Fruit fly (Drosophila melanogaster) whole organism, pupa: ENCODE data around the gene Rcd2.

ENCODE experiments used
- CG10348 ChIP-seq: fragments of 200-800 bp; sonication (Bioruptor generic); IDR thresholded peaks from 2 replicates; pipeline ENCODE4 v1.3.6; 2022; ENCODE audit warnings: missing biosample characterization, missing genetic modification characterization
- CG12605 ChIP-seq: fragments of 200-800 bp; sonication (Bioruptor generic); IDR thresholded peaks from 2 replicates; pipeline ENCODE4 v1.3.6; 2022; ENCODE audit warnings: missing biosample characterization, missing genetic modification characterization
- CG13204 ChIP-seq: fragments of 200-800 bp; sonication (Bioruptor generic); optimal IDR thresholded peaks from 2 replicates; lab custom pipeline; 2018; ENCODE audit warnings: missing biosample characterization, mild to moderate bottlenecking, missing genetic modification characterization, moderate library complexity
- CG14655 ChIP-seq: fragments of 200-800 bp; sonication (Bioruptor generic); optimal IDR thresholded peaks from 3 replicates; lab custom pipeline; 2017; ENCODE audit warnings: mild to moderate bottlenecking, missing biosample characterization, missing genetic modification reagents, missing genetic modification characterization
- CG15710 ChIP-seq: fragments of 200-800 bp; sonication (Bioruptor generic); optimal IDR thresholded peaks from 2 replicates; lab custom pipeline; 2018; ENCODE audit warnings: missing biosample characterization, mild to moderate bottlenecking, missing genetic modification characterization, moderate library complexity
- CG17806 ChIP-seq: fragments of 200-800 bp; sonication (Bioruptor generic); optimal IDR thresholded peaks from 2 replicates; lab custom pipeline; 2018; ENCODE audit warnings: missing biosample characterization, mild to moderate bottlenecking, missing genetic modification characterization, moderate library complexity
- CG32121 ChIP-seq: fragments of 200-800 bp; sonication (Bioruptor generic); IDR thresholded peaks from 2 replicates; pipeline ENCODE4 v1.3.6; 2022; ENCODE audit warnings: missing biosample characterization, missing genetic modification characterization
- CG34367 ChIP-seq: fragments of 200-800 bp; sonication (Bioruptor generic); optimal IDR thresholded peaks from 2 replicates; lab custom pipeline; 2018; ENCODE audit warnings: missing biosample characterization, mild to moderate bottlenecking, missing genetic modification characterization
- CG4496 ChIP-seq: fragments of 200-800 bp; sonication (Bioruptor generic); IDR thresholded peaks from 3 replicates; pipeline ENCODE4 v1.3.6; 2022; ENCODE audit warnings: missing biosample characterization, missing genetic modification characterization
- CG8159 ChIP-seq: fragments of 200-800 bp; sonication (Bioruptor generic); optimal IDR thresholded peaks from 3 replicates; lab custom pipeline; 2018; ENCODE audit warnings: missing biosample characterization, mild to moderate bottlenecking, missing genetic modification characterization, moderate library complexity
- CG8301 ChIP-seq: fragments of 200-800 bp; sonication (Bioruptor generic); optimal IDR thresholded peaks from 2 replicates; lab custom pipeline; 2018; ENCODE audit warnings: missing biosample characterization, mild to moderate bottlenecking, missing genetic modification characterization
- CG9948 ChIP-seq: fragments of 200-800 bp; sonication (Bioruptor generic); optimal IDR thresholded peaks from 2 replicates; lab custom pipeline; 2018; ENCODE audit warnings: missing biosample characterization, mild to moderate bottlenecking, missing genetic modification characterization, moderate library complexity
- D1 ChIP-seq: fragments of 200-800 bp; sonication (Bioruptor generic); optimal IDR thresholded peaks from 2 replicates; lab custom pipeline; 2018; ENCODE audit warnings: missing biosample characterization, mild to moderate bottlenecking, missing genetic modification characterization, moderate library complexity
- EcR ChIP-seq: fragments of 200-800 bp; sonication (Bioruptor generic); optimal IDR thresholded peaks from 3 replicates; lab custom pipeline; 2019; ENCODE audit warnings: missing biosample characterization, missing genetic modification characterization, mild to moderate bottlenecking, moderate library complexity, missing genetic modification reagents
- Ets98B ChIP-seq: fragments of 200-800 bp; sonication (Bioruptor generic); IDR thresholded peaks from 2 replicates; pipeline ENCODE4 v1.3.6; 2022; ENCODE audit warnings: missing biosample characterization, missing genetic modification characterization
- Pif1A ChIP-seq: fragments of 200-800 bp; sonication (Bioruptor generic); optimal IDR thresholded peaks from 3 replicates; lab custom pipeline; 2016; ENCODE audit warnings: missing biosample characterization, missing genetic modification characterization
- Pif1B ChIP-seq: fragments of 200-800 bp; sonication (Bioruptor generic); optimal IDR thresholded peaks from 3 replicates; lab custom pipeline; 2016; ENCODE audit warnings: missing biosample characterization, missing genetic modification characterization
- Snoo ChIP-seq: fragments of 200-800 bp; sonication (Bioruptor generic); optimal IDR thresholded peaks from 3 replicates; lab custom pipeline; 2017; ENCODE audit warnings: missing biosample characterization, mild to moderate bottlenecking, missing genetic modification characterization, inconsistent platforms
- fd96Ca ChIP-seq: fragments of 200-800 bp; sonication (Bioruptor generic); IDR thresholded peaks from 3 replicates; pipeline ENCODE4 v1.3.6; 2022; ENCODE audit warnings: missing biosample characterization, missing genetic modification characterization
- gl ChIP-seq: fragments of 200-800 bp; sonication (Bioruptor generic); optimal IDR thresholded peaks from 2 replicates; lab custom pipeline; 2018; ENCODE audit warnings: missing biosample characterization, mild to moderate bottlenecking, missing genetic modification characterization
- rn ChIP-seq: fragments of 200-800 bp; sonication (Bioruptor generic); IDR thresholded peaks from 2 replicates; pipeline ENCODE4 v1.3.6; 2022; ENCODE audit warnings: missing biosample characterization, missing genetic modification characterization

The Rcd2 gene

DNA sequence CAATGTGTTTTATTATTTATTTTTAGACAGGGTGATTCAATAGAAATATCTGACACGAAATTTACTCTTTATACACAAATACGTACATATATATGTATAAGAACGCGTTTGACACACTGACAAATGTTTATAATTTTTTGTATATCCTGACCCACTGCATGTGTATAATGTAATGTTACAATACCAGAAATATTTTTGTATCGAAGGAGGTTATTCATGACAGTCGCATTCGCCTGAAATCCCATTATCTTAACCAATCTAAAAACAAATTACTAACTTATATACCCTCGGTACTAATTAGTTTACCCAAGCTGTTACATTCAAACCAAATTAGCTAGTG lies 46.0 kb downstream of the Rcd2 start:
- TF ChIP-seq CG12605 (no peak), CG32121 (GFP tag; lab: Robert Waterston, UW) (peak; percentile 23; the same call in 1 of the 2 replicates), CG9948 (tag; lab: Kevin White, UChicago) (no peak), CG34367 (tag; lab: Kevin White, UChicago) (no peak), D1 (tag; lab: Kevin White, UChicago) (no peak), CG8301 (tag; lab: Kevin White, UChicago) (peak; percentile 7), Ets98B (GFP tag; lab: Robert Waterston, UW) (peak; percentile 24), Pif1B (GFP tag; lab: Kevin White, UChicago) (no peak), Pif1A (GFP tag; lab: Kevin White, UChicago) (no peak), Snoo (tag; lab: Kevin White, UChicago) (no peak), EcR (GFP tag; lab: Kevin White, UChicago) (no peak)

DNA sequence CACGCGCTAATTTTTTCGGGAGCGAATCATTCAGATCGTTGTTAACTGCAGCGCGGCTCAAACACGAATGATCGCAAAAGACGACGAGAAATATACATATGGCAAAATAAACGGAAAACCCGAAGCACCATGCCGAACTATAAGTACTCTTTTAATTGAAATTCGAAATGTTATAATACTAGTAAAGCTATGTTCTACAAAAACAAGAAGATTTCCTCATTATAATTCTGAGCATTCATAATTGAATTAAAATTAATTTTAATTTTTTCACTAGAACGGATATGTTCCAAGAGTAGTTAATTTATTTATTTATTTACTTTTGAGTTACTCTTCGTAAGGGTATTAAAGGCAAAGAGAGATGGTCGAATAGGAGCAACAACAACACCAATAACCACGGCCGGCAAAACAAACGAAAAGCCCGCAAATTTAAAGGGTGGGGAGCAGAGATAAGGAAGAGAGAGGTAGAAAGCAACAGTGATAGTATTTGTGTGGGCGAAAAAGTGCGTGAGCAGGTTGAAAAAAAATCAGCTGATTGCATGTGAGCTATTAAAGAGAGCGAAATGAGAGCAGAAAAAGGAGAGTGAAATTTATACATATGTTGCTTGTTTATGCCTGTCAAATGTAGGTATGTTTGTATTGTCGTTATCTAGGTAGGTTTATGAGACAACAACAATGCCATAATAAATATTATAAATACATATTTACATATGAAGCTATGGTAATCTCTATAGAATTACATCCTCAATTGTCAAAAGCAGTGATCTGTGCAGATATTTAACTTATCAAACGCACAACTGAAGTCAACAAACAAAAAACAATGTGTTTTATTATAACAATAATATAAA lies 46.6 kb downstream of the Rcd2 start:
- TF ChIP-seq Snoo (tag; lab: Kevin White, UChicago) = peak; percentile 89
- no peak for TF ChIP-seq fd96Ca (GFP tag; lab: Robert Waterston, UW)
- TF ChIP-seq CG17806 (tag; lab: Kevin White, UChicago) = peak; percentile 85
- peak; percentile 83 for TF ChIP-seq CG34367 (tag; lab: Kevin White, UChicago)
- 0 out of 2 replicates have a peak, but pooled peaks have one; percentile 35 for TF ChIP-seq rn
- peak; percentile 86 for TF ChIP-seq CG4496
- peak; percentile 84 for TF ChIP-seq Pif1B (GFP tag; lab: Kevin White, UChicago)
- peak; percentile 83 for TF ChIP-seq Pif1A (GFP tag; lab: Kevin White, UChicago)
- peak; percentile 18 for TF ChIP-seq gl (tag; lab: Kevin White, UChicago)
- TF ChIP-seq CG8301 (tag; lab: Kevin White, UChicago) = peak; percentile 82
- TF ChIP-seq CG12605 = peak; percentile 88
- peak; percentile 67 for TF ChIP-seq D1 (tag; lab: Kevin White, UChicago)
- TF ChIP-seq Ets98B (GFP tag; lab: Robert Waterston, UW) = peak; percentile 87
- TF ChIP-seq CG32121 (GFP tag; lab: Robert Waterston, UW) = peak; percentile 92
- peak; percentile 36 for TF ChIP-seq EcR (GFP tag; lab: Kevin White, UChicago)
- peak; percentile 90 for TF ChIP-seq CG8159 (tag; lab: Kevin White, UChicago)
- TF ChIP-seq CG9948 (tag; lab: Kevin White, UChicago) = peak; percentile 81
- TF ChIP-seq CG13204 = no peak
- peak; percentile 85 for TF ChIP-seq CG14655
- TF ChIP-seq CG10348 (GFP tag; lab: Robert Waterston, UW) = 0 out of 2 replicates have a peak, but pooled peaks have one; percentile 7
- peak; percentile 89 for TF ChIP-seq CG15710 (tag; lab: Kevin White, UChicago)

DNA sequence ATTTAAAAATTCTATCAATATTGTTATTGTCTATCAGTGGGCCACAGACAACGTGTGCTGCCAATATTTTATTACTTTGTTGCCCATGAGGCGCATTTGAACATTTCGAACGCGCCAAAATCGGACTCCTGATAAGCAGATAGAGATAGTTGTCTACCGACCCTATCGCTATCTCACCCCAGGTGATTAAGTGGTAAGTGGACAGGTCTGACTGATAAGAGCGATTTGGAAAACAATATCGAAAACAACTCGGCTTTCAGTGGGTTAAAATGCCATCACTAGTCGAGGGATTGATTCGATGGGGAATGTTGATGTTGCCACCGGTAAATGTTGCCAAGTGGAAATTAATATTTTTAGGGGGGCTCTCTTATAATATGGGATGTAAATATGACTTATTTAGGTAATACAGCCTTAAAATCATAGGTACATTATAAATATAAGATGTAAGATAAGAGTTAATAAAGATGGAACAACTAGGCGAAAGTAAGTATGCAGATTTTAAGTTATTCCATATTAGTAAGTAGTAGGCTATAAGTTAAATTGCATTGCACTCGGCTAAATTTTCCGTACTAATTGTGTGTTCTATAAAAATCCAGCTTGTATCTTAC lies 48.6 kb downstream of the Rcd2 start, which contains the start of gene ND-39:
ND-39 (plus strand) TSS at position 558 of the 608 bp plus-strand sequence.
- TF ChIP-seq Pif1A (GFP tag; lab: Kevin White, UChicago) (no peak), CG10348 (GFP tag; lab: Robert Waterston, UW) (no peak), CG4496 (no peak), CG32121 (GFP tag; lab: Robert Waterston, UW) (no peak), Pif1B (GFP tag; lab: Kevin White, UChicago) (no peak), CG14655 (no peak), CG8159 (tag; lab: Kevin White, UChicago) (no peak), CG12605 (no peak), CG34367 (tag; lab: Kevin White, UChicago) (no peak), EcR (GFP tag; lab: Kevin White, UChicago) (no peak), CG17806 (tag; lab: Kevin White, UChicago) (no peak), D1 (tag; lab: Kevin White, UChicago) (no peak)

DNA sequence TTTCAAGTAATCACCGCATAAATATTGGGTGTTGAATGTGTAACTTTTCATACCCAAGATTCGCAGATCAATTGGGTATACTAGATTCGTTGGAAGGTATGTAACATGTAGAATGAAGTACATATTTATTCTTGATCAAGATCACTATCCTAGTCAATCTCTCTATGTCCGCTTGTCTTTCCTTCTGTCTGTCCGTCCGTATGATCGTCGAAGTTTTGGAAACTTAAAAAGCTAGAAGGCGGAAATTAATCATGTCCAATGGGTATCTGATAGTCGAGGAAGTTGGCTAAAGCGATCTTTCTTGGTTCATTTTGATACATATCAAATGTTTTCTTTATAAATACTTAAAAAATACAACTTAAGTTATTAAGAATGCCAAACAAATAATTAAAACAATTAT lies 52.6 kb downstream of the Rcd2 start:
- TF ChIP-seq CG8301 (tag; lab: Kevin White, UChicago) (no peak), fd96Ca (GFP tag; lab: Robert Waterston, UW) (no peak), EcR (GFP tag; lab: Kevin White, UChicago) (no peak), Snoo (tag; lab: Kevin White, UChicago) (no peak), CG13204 (no peak), CG10348 (GFP tag; lab: Robert Waterston, UW) (no peak), D1 (tag; lab: Kevin White, UChicago) (no peak), Pif1B (GFP tag; lab: Kevin White, UChicago) (no peak), gl (tag; lab: Kevin White, UChicago) (no peak), Pif1A (GFP tag; lab: Kevin White, UChicago) (no peak), CG17806 (tag; lab: Kevin White, UChicago) (no peak), CG34367 (tag; lab: Kevin White, UChicago) (no peak), CG8159 (tag; lab: Kevin White, UChicago) (no peak), CG15710 (tag; lab: Kevin White, UChicago) (no peak)
